Worm (Caenorhabditis elegans): ENCODE results near the gene gpa-9.

ce11 chrV:12596196-12596595 lies 52.9 kb downstream of the gpa-9 start, which contains the start of gene mma-1:
- no peak for TF ChIP-seq ama-1 (optimal IDR thresholded peaks at IDR 0.05)
- no peak for TF ChIP-seq sea-1 (GFP tag; conservative IDR thresholded peaks at IDR 0.05)
- TF ChIP-seq F13C5.2 (tag; optimal IDR thresholded peaks at IDR 0.05): no peak
- no peak for TF ChIP-seq tra-4 (tag; optimal IDR thresholded peaks at IDR 0.05)
- TF ChIP-seq aly-1 (tag; optimal IDR thresholded peaks at IDR 0.05): no peak
- no peak for TF ChIP-seq hmg-4 (GFP tag; optimal IDR thresholded peaks at IDR 0.05)
- TF ChIP-seq ceh-36 (tag; optimal IDR thresholded peaks at IDR 0.05): no peak
- no peak for TF ChIP-seq ceh-13 (GFP tag; optimal IDR thresholded peaks at IDR 0.05)
- TF ChIP-seq hnd-1 (tag; optimal IDR thresholded peaks at IDR 0.05): no peak
- no peak for TF ChIP-seq ets-7 (tag; optimal IDR thresholded peaks at IDR 0.05)

Data from whole organism, early embryonic.